Fruit fly (Drosophila melanogaster): ENCODE data around the gene CG32533.

The CG32533 gene

DNA sequence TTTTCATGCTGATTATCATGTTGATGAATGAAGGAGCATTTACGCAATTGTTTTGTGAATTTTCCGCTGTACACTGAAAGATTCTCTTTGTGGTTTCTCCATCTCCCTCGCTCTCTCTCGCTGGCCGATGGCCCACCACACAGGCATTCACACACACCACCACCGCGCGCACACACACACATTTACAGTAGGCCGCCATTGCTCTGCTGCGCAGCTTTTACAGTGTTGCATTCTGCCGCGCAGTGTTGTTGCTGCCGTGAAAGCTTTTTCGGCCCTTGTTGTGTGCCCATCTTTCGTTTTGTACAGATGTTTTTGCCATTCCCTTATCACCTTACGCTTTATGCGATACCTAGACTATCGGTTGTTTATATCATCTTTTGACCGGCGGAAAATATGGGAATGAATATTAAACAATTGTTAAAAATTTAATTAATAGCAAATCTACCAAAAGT lies 17.6 kb upstream of the CG32533 start (continued):
- TF ChIP-seq foxo (GFP tag; optimal IDR thresholded peaks at IDR 0.05) (peak in 1 of 2 experiments; percentile 45), CrebA (GFP tag; optimal IDR thresholded peaks at IDR 0.05; ENCODE audit: borderline replicate concordance) (no peak), tai (GFP tag; optimal IDR thresholded peaks at IDR 0.05) (no peak), ey (GFP tag; optimal IDR thresholded peaks at IDR 0.05) (no peak)

DNA sequence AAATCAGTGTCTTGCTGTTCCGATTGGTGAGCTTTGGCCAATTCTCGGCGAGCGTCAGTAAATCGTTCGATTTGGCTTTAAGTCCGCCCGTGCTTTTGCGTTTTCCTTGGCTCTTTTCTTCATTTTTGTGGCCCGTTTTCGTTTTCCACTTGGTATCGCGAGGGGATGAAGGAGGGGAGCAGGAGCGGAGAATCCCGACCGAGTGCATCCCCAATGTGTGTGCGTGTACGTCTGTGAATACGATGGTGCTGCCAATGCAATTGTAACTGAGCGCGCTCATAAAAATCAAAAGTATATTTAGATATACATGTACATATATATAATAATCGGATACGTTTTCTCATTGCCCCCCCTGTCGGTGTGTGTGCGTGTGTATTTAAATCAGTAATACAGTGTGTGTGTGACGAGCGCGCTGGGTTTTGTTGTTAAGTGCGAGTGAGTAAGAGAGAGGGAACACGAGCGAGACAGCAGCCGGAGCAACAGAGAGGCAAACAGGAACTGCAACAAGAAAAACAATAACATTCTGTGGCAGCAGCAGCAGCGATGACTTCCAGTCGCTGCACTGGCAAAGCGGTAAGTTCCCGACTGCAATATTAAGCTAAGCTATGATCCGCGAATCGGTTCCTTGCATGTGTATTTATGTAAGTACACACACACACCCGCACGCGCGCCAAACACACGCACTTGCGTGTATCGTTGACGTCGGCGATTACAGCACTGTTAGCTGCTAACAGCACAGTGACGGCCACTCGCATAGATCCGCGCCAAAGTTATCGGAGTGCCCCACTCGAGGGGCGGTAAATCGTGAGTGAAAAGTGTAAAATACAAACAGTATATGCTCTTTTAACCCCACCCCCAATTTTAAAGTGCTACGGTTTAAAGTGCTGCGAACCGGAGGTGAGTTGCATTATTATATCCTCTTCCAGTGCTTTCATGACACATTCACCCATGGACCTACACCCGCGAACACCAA lies 16.7 kb upstream of the CG32533 start:
- TF ChIP-seq sv (GFP tag; optimal IDR thresholded peaks at IDR 0.05) (peak; percentile 36), Sp1 (GFP tag; optimal IDR thresholded peaks at IDR 0.05) (peak; percentile 30), dsf (GFP tag; optimal IDR thresholded peaks at IDR 0.05; ENCODE audit: borderline replicate concordance) (no peak), lola (GFP tag; optimal IDR thresholded peaks at IDR 0.05) (no peak), CG9705 (GFP tag; optimal IDR thresholded peaks at IDR 0.05) (no peak), N (GFP tag; optimal IDR thresholded peaks at IDR 0.05) (peak; percentile 76), psq (GFP tag; optimal IDR thresholded peaks at IDR 0.05) (no peak), OdsH (GFP tag; optimal IDR thresholded peaks at IDR 0.05) (peak; percentile 26), dmrt93B (GFP tag; optimal IDR thresholded peaks at IDR 0.05) (no peak), CG32264 (GFP tag; optimal IDR thresholded peaks at IDR 0.05) (no peak), foxo (GFP tag; optimal IDR thresholded peaks at IDR 0.05) (peak in 1 of 2 experiments; percentile 62), h (GFP tag; optimal IDR thresholded peaks at IDR 0.05) (peak; percentile 18), Jra (GFP tag; optimal IDR thresholded peaks at IDR 0.05) (no peak), usp (GFP tag; optimal IDR thresholded peaks at IDR 0.05) (no peak), HLH106 (tag; optimal IDR thresholded peaks at IDR 0.05) (peak; percentile 58), ey (GFP tag; optimal IDR thresholded peaks at IDR 0.05) (peak; percentile 54), fru (GFP tag; optimal IDR thresholded peaks at IDR 0.05) (peak; percentile 65), Rel (GFP tag; optimal IDR thresholded peaks at IDR 0.05) (peak; percentile 36), Rel (tag; optimal IDR thresholded peaks at IDR 0.05) (peak; percentile 93), dl (GFP tag; optimal IDR thresholded peaks at IDR 0.05; ENCODE audit: insufficient read depth in 1 of 2, partially characterized antibody in 2 of 2) (no peak), br (GFP tag; optimal IDR thresholded peaks at IDR 0.05) (peak; percentile 47), rgr (GFP tag; optimal IDR thresholded peaks at IDR 0.05) (peak; percentile 41), sage (GFP tag; optimal IDR thresholded peaks at IDR 0.05) (no peak), CrebA (GFP tag; optimal IDR thresholded peaks at IDR 0.05; ENCODE audit: borderline replicate concordance) (no peak), Hnf4 (GFP tag; optimal IDR thresholded peaks at IDR 0.05) (no peak), woc (GFP tag; optimal IDR thresholded peaks at IDR 0.05) (peak; percentile 28)

DNA sequence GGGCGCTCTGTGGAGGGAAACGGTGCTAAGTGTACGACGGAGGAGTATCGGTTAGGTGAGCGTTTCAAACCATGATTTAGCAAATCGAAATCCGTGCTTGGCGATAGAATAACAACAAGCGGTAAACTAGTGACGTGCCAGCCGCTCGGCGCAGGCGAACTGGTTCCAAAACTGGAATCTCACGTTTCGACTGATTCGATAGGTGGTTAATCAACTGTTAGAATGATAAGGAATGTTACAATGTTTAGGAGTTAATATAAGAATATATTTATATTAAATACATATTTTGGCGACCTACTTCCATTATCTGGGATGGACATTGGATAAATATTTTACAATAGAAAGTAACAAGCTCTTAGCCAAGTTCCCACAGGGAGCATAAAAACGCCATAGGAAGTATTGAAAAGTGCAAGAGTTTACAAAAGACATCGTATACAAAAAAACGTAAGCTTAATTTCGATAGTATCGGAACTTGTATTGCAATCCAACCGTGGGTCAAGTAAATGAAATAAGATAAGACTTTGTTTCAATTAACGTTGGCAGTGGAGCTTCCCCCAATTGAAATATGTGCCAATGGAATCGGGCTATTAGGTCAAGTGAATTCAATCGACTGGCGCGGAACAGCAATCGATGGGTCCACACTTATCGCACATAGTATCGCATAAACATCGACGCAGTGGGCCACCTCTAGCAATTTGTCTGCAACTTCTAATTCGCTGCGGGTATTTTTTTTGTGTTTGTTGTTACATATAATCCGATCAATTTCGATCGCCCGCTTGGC lies 15.8 kb upstream of the CG32533 start, which contains the start of the genes ksh, CG14200 and Pfrx:
TSS of gene ksh (minus strand) at position 163 of the 781 bp plus-strand sequence.
TSS of gene CG14200 (plus strand) at position 676 of the 781 bp plus-strand sequence.
TSS of gene Pfrx (plus strand) at position 676 of the 781 bp plus-strand sequence.
- no peak for TF ChIP-seq psq (GFP tag; optimal IDR thresholded peaks at IDR 0.05)
- TF ChIP-seq Hr78 (GFP tag; optimal IDR thresholded peaks at IDR 0.05) = peak; percentile 47
- TF ChIP-seq sage (GFP tag; optimal IDR thresholded peaks at IDR 0.05) = no peak
- no peak for TF ChIP-seq usp (GFP tag; optimal IDR thresholded peaks at IDR 0.05)
- no peak for TF ChIP-seq tai (GFP tag; optimal IDR thresholded peaks at IDR 0.05)
- no peak for TF ChIP-seq Dfd (GFP tag; optimal IDR thresholded peaks at IDR 0.05)
- peak; percentile 82 for TF ChIP-seq lola (GFP tag; optimal IDR thresholded peaks at IDR 0.05)
- TF ChIP-seq Hr83 (GFP tag; optimal IDR thresholded peaks at IDR 0.05; ENCODE audit: poor library complexity, severe bottlenecking) = peak; percentile 24
- TF ChIP-seq HLH106 (tag; optimal IDR thresholded peaks at IDR 0.05) = peak; percentile 0
- peak; percentile 86 for TF ChIP-seq N (GFP tag; optimal IDR thresholded peaks at IDR 0.05)
- no peak for TF ChIP-seq fru (GFP tag; optimal IDR thresholded peaks at IDR 0.05)
- TF ChIP-seq dsf (GFP tag; optimal IDR thresholded peaks at IDR 0.05; ENCODE audit: borderline replicate concordance) = no peak
- TF ChIP-seq ey (GFP tag; optimal IDR thresholded peaks at IDR 0.05) = no peak
- no peak for TF ChIP-seq pan (optimal IDR thresholded peaks at IDR 0.05)

All from whole organism, wandering third instar larva.